Worm (Caenorhabditis elegans) whole organism, L4 larva: ENCODE data around the gene srh-248.
"Not testable (repeated sequence)": the region's sequence is repeated elsewhere in the genome, so short reads cannot be mapped to it uniquely, and the experiment has no call there.

Experiments
- D1046.2 ChIP-seq: fragments of 200-800 bp; sonication (Bioruptor generic); IDR thresholded peaks from 2 replicates; pipeline ENCODE4 v1.3.6; 2022; ENCODE audit warnings: missing genetic modification characterization, missing compliant biosample characterization
- F37D6.2 ChIP-seq: sonication (generic microtip); optimal IDR thresholded peaks from 2 replicates; lab custom pipeline; 2016; ENCODE audit warnings: mild to moderate bottlenecking, missing genetic modification characterization, missing compliant biosample characterization
- F49E8.2 ChIP-seq: sonication (generic microtip); optimal IDR thresholded peaks from 2 replicates; lab custom pipeline; 2016; ENCODE audit warnings: missing compliant biosample characterization, mild to moderate bottlenecking, missing genetic modification characterization, borderline replicate concordance
- Y48G9A.11 ChIP-seq: fragments of 200-800 bp; sonication (Bioruptor generic); IDR thresholded peaks from 2 replicates; pipeline ENCODE4 v1.3.6; 2022; ENCODE audit warnings: missing genetic modification reagents, missing genetic modification characterization, missing compliant biosample characterization
- aha-1 ChIP-seq: fragments of 150-350 bp; peaks from one replicate; lab custom pipeline; 2014; ENCODE audit warnings: missing biosample characterization, missing genetic modification characterization
- ama-1 ChIP-seq: fragments of 150-350 bp; optimal IDR thresholded peaks from 2 replicates; lab custom pipeline; 2014; ENCODE audit warnings: inconsistent platforms, mixed read lengths
- ctbp-1 ChIP-seq: fragments of 200-800 bp; sonication (Bioruptor generic); IDR thresholded peaks from 2 replicates; pipeline ENCODE4 v1.3.6; 2022; ENCODE audit warnings: missing genetic modification reagents, missing genetic modification characterization, missing compliant biosample characterization
- daf-16 ChIP-seq, 3 experiments: sonication (generic microtip); optimal IDR thresholded peaks; 2 replicates each; lab custom pipeline; 2016 to 2017; ENCODE audit warnings: missing genetic modification characterization in 3 of 3, missing genetic modification reagents in 3 of 3, mild to moderate bottlenecking in 2 of 3, missing compliant biosample characterization in 2 of 3, missing biosample characterization in 1 of 3, moderate library complexity in 1 of 3
- dpl-1 ChIP-seq: fragments of 150-350 bp; optimal IDR thresholded peaks from 2 replicates; lab custom pipeline; 2014; ENCODE audit warnings: missing biosample characterization, missing genetic modification reagents, missing genetic modification characterization
- gei-8 ChIP-seq: fragments of 200-800 bp; sonication (Bioruptor generic); optimal IDR thresholded peaks from 2 replicates; lab custom pipeline; 2018; ENCODE audit warnings: mild to moderate bottlenecking, missing genetic modification characterization, missing compliant biosample characterization
- hmg-1.1 ChIP-seq: fragments of 200-800 bp; sonication (Bioruptor generic); IDR thresholded peaks from 2 replicates; pipeline ENCODE4 v1.3.6; 2022; ENCODE audit warnings: missing genetic modification reagents, missing genetic modification characterization, missing compliant biosample characterization
- jun-1 ChIP-seq: fragments of 150-350 bp; optimal IDR thresholded peaks from 2 replicates; lab custom pipeline; 2014; ENCODE audit warnings: missing biosample characterization, missing genetic modification reagents, missing genetic modification characterization
- lin-15B ChIP-seq: fragments of 150-350 bp; sonication (generic microtip); optimal IDR thresholded peaks from 3 replicates; lab custom pipeline; 2014; ENCODE audit warnings: missing biosample characterization, missing genetic modification characterization
- mdt-29 ChIP-seq: fragments of 200-800 bp; sonication (Bioruptor generic); IDR thresholded peaks from 2 replicates; pipeline ENCODE4 v1.3.6; 2022; ENCODE audit warnings: missing genetic modification reagents, missing genetic modification characterization, missing compliant biosample characterization
- mxl-2 ChIP-seq: fragments of 200-800 bp; sonication (Bioruptor generic); conservative IDR thresholded peaks from 2 replicates; pipeline ENCODE4 v1.3.6; 2022; ENCODE audit warnings: missing genetic modification reagents, missing genetic modification characterization, missing compliant biosample characterization
- nhr-102 ChIP-seq: sonication (generic microtip); optimal IDR thresholded peaks from 2 replicates; lab custom pipeline; 2016; ENCODE audit warnings: mild to moderate bottlenecking, missing genetic modification characterization, moderate library complexity, missing compliant biosample characterization
- nhr-11 ChIP-seq: fragments of 150-350 bp; optimal IDR thresholded peaks from 2 replicates; lab custom pipeline; 2014; ENCODE audit warnings: missing biosample characterization, missing genetic modification characterization
- nhr-111 ChIP-seq: fragments of 200-800 bp; sonication (Bioruptor generic); optimal IDR thresholded peaks from 2 replicates; lab custom pipeline; 2018; ENCODE audit warnings: mild to moderate bottlenecking, missing genetic modification characterization, missing compliant biosample characterization
- nhr-42 ChIP-seq: fragments of 200-800 bp; sonication (Bioruptor generic); IDR thresholded peaks from 2 replicates; pipeline ENCODE4 v1.3.6; 2022; ENCODE audit warnings: missing genetic modification characterization, missing compliant biosample characterization
- pha-4 ChIP-seq, 2 experiments: fragments of 150-350 bp in 1 of 2; fragments of 200-800 bp in 1 of 2; sonication (Bioruptor generic) in 1 of 2; IDR thresholded peaks in 1 of 2; optimal IDR thresholded peaks in 1 of 2; 2 replicates each; pipeline versions ENCODE4 v1.3.6 to Lab custom; 2014 to 2022; ENCODE audit warnings: missing genetic modification characterization in 2 of 2, missing genetic modification reagents in 2 of 2, missing biosample characterization in 1 of 2, missing compliant biosample characterization in 1 of 2
- sdz-12 ChIP-seq: fragments of 200-800 bp; sonication (Bioruptor generic); optimal IDR thresholded peaks from 2 replicates; lab custom pipeline; 2018; ENCODE audit warnings: mild to moderate bottlenecking, missing genetic modification characterization, missing compliant biosample characterization
- set-16 ChIP-seq: fragments of 200-800 bp; sonication (Bioruptor generic); IDR thresholded peaks from 2 replicates; pipeline ENCODE4 v1.3.6; 2022; ENCODE audit warnings: missing genetic modification reagents, missing genetic modification characterization, missing compliant biosample characterization
- unc-39 ChIP-seq: sonication (generic microtip); optimal IDR thresholded peaks from 2 replicates; lab custom pipeline; 2017; ENCODE audit warnings: missing biosample characterization, missing genetic modification characterization
- unc-62 ChIP-seq, 3 experiments: fragments of 150-350 bp in 1 of 3; sonication (generic microtip); optimal IDR thresholded peaks in 2 of 3; peaks in 1 of 3; 1 replicate in 1 of 3; 2 replicates in 2 of 3; lab custom pipeline; 2014 to 2017; ENCODE audit warnings: missing biosample characterization in 3 of 3, missing genetic modification characterization in 3 of 3, missing genetic modification reagents in 3 of 3, missing genotype in 1 of 3
- zfp-2 ChIP-seq: sonication (generic microtip); optimal IDR thresholded peaks from 2 replicates; lab custom pipeline; 2016; ENCODE audit warnings: mild to moderate bottlenecking, missing genetic modification characterization, missing compliant biosample characterization
- zfp-3 ChIP-seq: fragments of 200-800 bp; sonication (Bioruptor generic); conservative IDR thresholded peaks from 2 replicates; pipeline ENCODE4 v1.3.6; 2022; ENCODE audit warnings: missing genetic modification reagents, missing genetic modification characterization, missing compliant biosample characterization
- zip-2 ChIP-seq: fragments of 150-350 bp; optimal IDR thresholded peaks from 2 replicates; lab custom pipeline; 2014; ENCODE audit warnings: missing biosample characterization, missing genetic modification characterization

Gene srh-248

DNA sequence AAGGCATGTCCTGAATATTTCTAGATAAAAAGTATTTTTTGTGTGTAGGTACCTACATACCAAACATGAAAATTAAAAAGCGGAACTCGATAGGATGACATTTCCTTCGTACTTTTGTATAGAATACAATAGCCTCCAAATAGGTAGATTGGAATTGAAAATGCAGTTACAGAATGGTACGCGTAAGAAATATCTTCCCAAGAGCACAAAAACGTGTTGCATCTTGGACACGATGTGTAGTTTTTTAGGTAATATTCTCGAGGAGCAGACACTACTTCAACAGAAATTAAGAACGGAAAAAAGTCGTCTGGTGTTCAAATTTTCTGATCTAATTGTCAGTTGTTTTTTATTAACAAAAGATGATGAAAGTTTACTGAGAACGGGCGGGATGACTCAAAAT lies 32.2 kb upstream of the srh-248 start, which contains the start of gene srh-85:
Gene srh-85 (minus strand): TSS at position 101 of the 400 bp plus-strand sequence.
- no peak for TF ChIP-seq D1046.2
- no peak for TF ChIP-seq hmg-1.1 (GFP tag; lab: Robert Waterston, UW)

DNA sequence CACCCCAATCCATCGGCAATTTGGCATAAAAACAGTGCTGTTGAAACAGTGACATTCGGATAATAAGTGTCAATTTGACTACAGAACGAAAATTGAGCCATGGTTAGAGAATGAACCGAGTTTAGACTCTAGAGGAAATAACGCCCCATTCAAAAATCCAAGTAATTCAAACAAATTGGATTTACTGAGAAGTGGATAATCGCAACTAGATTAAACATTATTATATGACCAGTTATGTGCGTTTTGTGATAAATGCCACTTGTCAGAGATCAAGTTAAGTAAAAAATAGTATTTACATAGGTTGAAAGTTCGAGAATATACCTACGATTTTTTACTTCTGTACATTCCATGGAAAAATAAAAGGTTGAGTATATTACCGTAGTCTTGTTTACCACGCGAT lies 30.1 kb upstream of the srh-248 start, which contains the start of gene srw-139:
Gene srw-139 (minus strand): TSS at position 101 of the 400 bp plus-strand sequence.
- TF ChIP-seq aha-1 (tag; lab: Kevin White, UChicago) (no peak), pha-4 (GFP tag; IDR thresholded peaks at IDR 0.05; lab: Robert Waterston, UW) (no peak), pha-4 (tag; optimal IDR thresholded peaks at IDR 0.05; lab: Kevin White, UChicago) (no peak), mdt-29 (GFP tag; lab: Robert Waterston, UW) (no peak), sdz-12 (no peak), Y48G9A.11 (no peak), unc-62 (GFP tag; optimal IDR thresholded peaks at IDR 0.05 in 1 of 2; lab: Kevin White, UChicago) (no peak), unc-62 (tag; optimal IDR thresholded peaks at IDR 0.05; lab: Kevin White, UChicago) (no peak), nhr-11 (tag; lab: Kevin White, UChicago) (no peak), zfp-3 (GFP tag; lab: Robert Waterston, UW) (no peak), set-16 (GFP tag; lab: Robert Waterston, UW) (no peak), nhr-42 (GFP tag; lab: Robert Waterston, UW) (no peak), mxl-2 (GFP tag; lab: Robert Waterston, UW) (no peak), nhr-102 (tag; lab: Kevin White, UChicago) (no peak), gei-8 (no peak), jun-1 (tag; lab: Kevin White, UChicago) (no peak), daf-16 (GFP tag; optimal IDR thresholded peaks at IDR 0.05; lab: Kevin White, UChicago) (no peak), daf-16 (tag; optimal IDR thresholded peaks at IDR 0.05; lab: Kevin White, UChicago) (no peak), ama-1 (lab: Kevin White, UChicago) (no peak), ctbp-1 (GFP tag; lab: Robert Waterston, UW) (no peak)

DNA sequence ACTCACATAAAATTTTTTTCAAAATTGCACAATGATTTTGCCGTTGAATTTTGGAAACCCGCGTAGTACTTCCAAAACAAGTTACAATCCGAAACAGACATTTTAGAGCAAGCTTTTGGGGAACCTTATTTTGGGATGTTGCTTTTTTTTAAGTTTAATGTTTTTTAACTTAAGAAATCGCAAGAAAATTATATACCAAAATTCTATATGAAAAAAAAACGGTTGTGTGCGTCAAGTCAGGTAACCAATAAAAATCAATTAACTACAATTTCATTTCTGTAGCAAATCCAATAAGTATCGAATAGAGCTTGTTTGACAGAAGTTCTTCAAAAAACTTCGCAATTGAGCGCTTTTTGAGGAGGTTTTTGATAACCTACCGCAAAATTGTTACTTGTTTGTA lies 28.1 kb upstream of the srh-248 start, which contains the start of gene srw-117:
Gene srw-117 (minus strand): TSS at position 101 of the 400 bp plus-strand sequence.
- peak in 1 of 2 experiments; percentile 15 for TF ChIP-seq unc-62 (GFP tag; optimal IDR thresholded peaks at IDR 0.05 in 1 of 2; lab: Kevin White, UChicago)
- no peak for TF ChIP-seq unc-62 (tag; optimal IDR thresholded peaks at IDR 0.05; lab: Kevin White, UChicago)
- TF ChIP-seq nhr-111 (GFP tag; lab: Kevin White, UChicago), result no peak

DNA sequence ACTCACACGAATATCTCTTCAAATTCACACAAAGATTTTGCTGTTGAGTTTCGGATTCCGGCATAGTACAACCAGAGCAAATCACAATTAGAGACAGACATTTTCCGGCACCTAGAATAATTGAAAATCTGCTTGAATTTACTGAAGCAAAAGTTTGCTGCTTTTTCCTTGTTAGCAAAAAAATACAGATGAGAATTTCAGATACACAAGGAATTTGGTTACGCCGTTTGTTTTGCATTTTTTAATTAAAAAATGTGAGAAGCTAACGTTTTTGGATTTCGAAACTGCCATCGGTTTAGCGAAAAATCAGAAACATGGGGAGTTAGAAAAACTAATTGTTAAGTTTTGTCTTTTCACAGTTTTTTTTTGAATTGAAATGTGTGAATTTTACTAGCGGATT lies 24.7 kb upstream of the srh-248 start, which contains the start of gene srw-118:
Gene srw-118 (minus strand): TSS at position 101 of the 400 bp plus-strand sequence.
- peak; percentile 28 for TF ChIP-seq aha-1 (tag; lab: Kevin White, UChicago)
- TF ChIP-seq zfp-2 (tag; lab: Kevin White, UChicago), result no peak

DNA sequence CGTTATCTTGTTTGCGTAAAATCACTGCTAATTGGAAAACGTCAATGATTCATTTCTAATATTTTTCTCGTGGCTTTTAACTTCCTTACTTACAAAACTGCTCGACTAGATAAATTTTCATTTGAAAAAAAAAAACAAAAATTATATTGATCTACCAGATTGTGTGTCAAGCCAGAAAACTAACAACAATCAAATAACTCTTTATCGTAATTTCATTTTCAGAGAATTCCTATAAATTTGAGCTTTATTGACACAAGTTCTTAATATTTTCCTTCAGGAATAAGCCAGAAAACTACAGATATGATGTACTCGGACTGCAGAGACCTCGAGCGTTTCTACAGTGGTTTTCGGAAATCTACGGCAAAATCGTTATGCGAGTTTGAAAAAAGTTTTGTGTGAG lies 21.0 kb upstream of the srh-248 start, which contains the start of gene srw-124:
Gene srw-124 (plus strand): TSS at position 301 of the 400 bp plus-strand sequence.
- TF ChIP-seq lin-15B (no peak), unc-39 (tag; lab: Kevin White, UChicago) (no peak), F49E8.2 (tag; lab: Kevin White, UChicago) (no peak), dpl-1 (no peak)

DNA sequence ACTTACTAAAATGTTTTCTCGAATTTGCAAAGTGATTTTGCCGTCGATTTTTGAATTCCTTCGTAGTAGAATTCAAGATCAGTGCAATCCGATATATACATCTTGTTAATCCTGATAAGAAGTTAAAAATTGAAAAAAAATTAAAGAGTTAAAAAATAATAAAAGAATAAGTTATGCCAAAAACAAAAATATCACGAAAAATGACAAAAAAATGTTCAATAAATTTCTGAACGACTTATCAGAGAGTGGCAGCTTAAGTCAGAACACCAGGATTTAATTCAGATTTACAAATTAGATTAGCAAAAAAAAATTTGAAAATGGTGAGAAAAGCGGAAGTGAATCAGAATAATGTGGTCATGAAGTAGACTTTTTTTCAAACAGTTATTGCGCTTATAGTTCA lies 20.0 kb upstream of the srh-248 start, which contains the start of gene srw-123:
Gene srw-123 (minus strand): TSS at position 101 of the 400 bp plus-strand sequence.
- TF ChIP-seq zip-2 (tag; lab: Kevin White, UChicago); F37D6.2 (tag; lab: Kevin White, UChicago); unc-62 (GFP tag; optimal IDR thresholded peaks at IDR 0.05 in 1 of 2; lab: Kevin White, UChicago); unc-62 (tag; optimal IDR thresholded peaks at IDR 0.05; lab: Kevin White, UChicago): not testable (repeated sequence)
